Worm (Caenorhabditis elegans): ENCODE results near the gene F17C11.4.

Gene F17C11.4

DNA sequence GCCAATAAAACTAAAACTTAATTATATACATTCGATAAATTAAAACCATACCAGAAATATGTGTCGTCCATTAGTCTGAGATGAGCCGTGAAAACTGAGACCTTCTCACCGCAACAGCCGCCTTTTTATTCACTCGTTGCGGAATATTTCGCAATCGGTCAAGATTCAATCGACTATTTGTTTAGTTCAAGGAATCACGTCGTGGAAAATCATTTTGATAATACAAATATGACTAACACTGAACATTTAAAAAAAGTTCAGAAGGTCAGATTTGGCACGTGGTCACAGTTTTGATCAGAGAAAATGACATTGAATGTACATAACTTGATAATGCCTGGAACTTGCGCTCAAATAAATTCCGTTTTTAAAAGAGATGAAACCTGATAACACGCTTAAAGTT lies 12.9 kb upstream of the F17C11.4 start, which contains the start of gene F17C11.11 (continued):
- TF ChIP-seq arid-1 (GFP tag; conservative IDR thresholded peaks at IDR 0.05) (no peak), daf-19 (GFP tag; conservative IDR thresholded peaks at IDR 0.05) (no peak), ces-1 (GFP tag; optimal IDR thresholded peaks at IDR 0.05) (no peak), ZK546.5 (tag; optimal IDR thresholded peaks at IDR 0.05) (no peak), ceh-28 (tag; optimal IDR thresholded peaks at IDR 0.05) (no peak), ceh-62 (tag; optimal IDR thresholded peaks at IDR 0.05) (no peak), php-3 (GFP tag; IDR thresholded peaks at IDR 0.05) (no peak), tra-1 (GFP tag; IDR thresholded peaks at IDR 0.05) (0 out of 2 replicates have a peak, but pooled peaks have one; percentile 9), skn-1 (tag; optimal IDR thresholded peaks at IDR 0.05) (no peak), hmg-1.1 (GFP tag; IDR thresholded peaks at IDR 0.05) (no peak), snpc-1.2 (GFP tag; IDR thresholded peaks at IDR 0.05) (no peak), F44E2.7 (GFP tag; IDR thresholded peaks at IDR 0.05) (no peak), nhr-48 (tag; optimal IDR thresholded peaks at IDR 0.05) (peak; percentile 24), mdl-1 (tag; optimal IDR thresholded peaks at IDR 0.05) (peak in 1 of 2 experiments; percentile 44), madf-5 (GFP tag; IDR thresholded peaks at IDR 0.05) (no peak), saeg-2 (GFP tag; IDR thresholded peaks at IDR 0.05) (no peak), lin-15B (tag; optimal IDR thresholded peaks at IDR 0.05) (no peak), mxl-3 (GFP tag; optimal IDR thresholded peaks at IDR 0.05) (peak; percentile 35), nhr-25 (tag; optimal IDR thresholded peaks at IDR 0.05; ENCODE audit: borderline replicate concordance, insufficient read depth) (no peak), aha-1 (tag) (peak; percentile 83), ztf-7 (tag; optimal IDR thresholded peaks at IDR 0.05) (peak; percentile 76), dpl-1 (GFP tag; optimal IDR thresholded peaks at IDR 0.05) (no peak), daf-8 (GFP tag; IDR thresholded peaks at IDR 0.05) (no peak), F26F4.8 (GFP tag; conservative IDR thresholded peaks at IDR 0.05) (no peak), Y105C5A.15 (GFP tag; IDR thresholded peaks at IDR 0.05) (no peak), lin-38 (GFP tag; IDR thresholded peaks at IDR 0.05) (no peak; the same call in 1 of the 2 replicates), Y75B8A.6 (GFP tag; IDR thresholded peaks at IDR 0.05) (no peak), vab-7 (GFP tag; IDR thresholded peaks at IDR 0.05) (no peak), nhr-42 (GFP tag; IDR thresholded peaks at IDR 0.05) (no peak), D1046.2 (GFP tag; IDR thresholded peaks at IDR 0.05) (no peak), dmd-9 (GFP tag; IDR thresholded peaks at IDR 0.05) (no peak), zag-1 (tag; optimal IDR thresholded peaks at IDR 0.05) (no peak), jun-1 (tag; optimal IDR thresholded peaks at IDR 0.05) (no peak), hif-1 (tag; optimal IDR thresholded peaks at IDR 0.05) (peak in 1 of 2 experiments; percentile 6), zip-11 (GFP tag; IDR thresholded peaks at IDR 0.05) (no peak), lin-13 (GFP tag; optimal IDR thresholded peaks at IDR 0.05) (no peak), F10B5.3 (tag; optimal IDR thresholded peaks at IDR 0.05) (no peak), ama-1 (optimal IDR thresholded peaks at IDR 0.05) (no peak), dmd-6 (GFP tag; IDR thresholded peaks at IDR 0.05) (peak; percentile 77), egl-43 (GFP tag; IDR thresholded peaks at IDR 0.05) (no peak), hlh-30 (tag; optimal IDR thresholded peaks at IDR 0.05; ENCODE audit: insufficient read depth) (peak; percentile 75), gei-8 (GFP tag; optimal IDR thresholded peaks at IDR 0.05) (no peak), zfp-3 (GFP tag; conservative IDR thresholded peaks at IDR 0.05) (no peak), nhr-237 (tag; optimal IDR thresholded peaks at IDR 0.05) (no peak), nhr-102 (tag; optimal IDR thresholded peaks at IDR 0.05) (no peak), ceh-32 (tag; optimal IDR thresholded peaks at IDR 0.05; ENCODE audit: poor library complexity) (no peak), rbr-2 (tag; optimal IDR thresholded peaks at IDR 0.05) (no peak), mdt-29 (GFP tag; IDR thresholded peaks at IDR 0.05) (no peak), nhr-76 (tag; optimal IDR thresholded peaks at IDR 0.05) (no peak), zip-2 (tag; optimal IDR thresholded peaks at IDR 0.05) (peak; percentile 96), nhr-28 (tag; optimal IDR thresholded peaks at IDR 0.05) (no peak), lim-7 (GFP tag; IDR thresholded peaks at IDR 0.05) (no peak), aly-2 (tag; optimal IDR thresholded peaks at IDR 0.05) (no peak)

Data from whole organism, L4 larva.